Worm (Caenorhabditis elegans) whole organism, L3 larva: ENCODE measurements around the gene bud-13.

Experiments used
- ama-1 ChIP-seq: fragments of 150-350 bp; optimal IDR thresholded peaks from 2 replicates; lab custom pipeline; 2018
- lin-15B ChIP-seq: fragments of 150-350 bp; optimal IDR thresholded peaks from 2 replicates; lab custom pipeline; 2014; ENCODE audit warnings: missing biosample characterization, missing genetic modification characterization
- mdl-1 ChIP-seq: fragments of 150-350 bp; optimal IDR thresholded peaks from 2 replicates; lab custom pipeline; 2014; ENCODE audit warnings: missing biosample characterization, missing genetic modification characterization
- nhr-28 ChIP-seq: fragments of 150-350 bp; optimal IDR thresholded peaks from 2 replicates; lab custom pipeline; 2014; ENCODE audit warnings: missing biosample characterization, missing genetic modification characterization
- pqm-1 ChIP-seq: fragments of 150-350 bp; optimal IDR thresholded peaks from 2 replicates; lab custom pipeline; 2017; ENCODE audit warnings: missing biosample characterization, missing genetic modification characterization, inconsistent platforms
- skn-1 ChIP-seq: fragments of 150-350 bp; optimal IDR thresholded peaks from 2 replicates; lab custom pipeline; 2014; ENCODE audit warnings: missing biosample characterization, missing genetic modification characterization
- ztf-4 ChIP-seq: fragments of 150-350 bp; optimal IDR thresholded peaks from 2 replicates; lab custom pipeline; 2014; ENCODE audit warnings: missing biosample characterization, missing genetic modification characterization

DNA sequence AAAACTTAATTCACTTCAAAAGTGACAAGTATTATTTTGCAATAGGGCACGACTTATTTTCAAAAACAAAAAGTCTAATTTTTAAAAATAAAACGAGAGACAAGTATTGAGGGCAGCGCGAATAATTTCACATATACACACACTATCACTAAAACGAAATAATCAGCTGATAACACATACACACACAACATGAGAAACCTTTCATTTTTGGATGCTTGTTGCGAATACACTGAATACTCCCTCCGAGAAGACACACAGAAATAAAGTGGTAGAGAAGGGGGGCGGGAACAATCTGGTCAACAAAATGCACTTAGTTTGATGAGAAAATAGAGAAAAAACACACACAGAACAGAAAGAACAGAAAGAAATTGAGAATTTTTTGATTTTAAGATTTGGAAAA, 16.9 kb upstream of the bud-13 start:
- TF ChIP-seq skn-1 (tag; lab: Kevin White, UChicago) (no peak), lin-15B (tag; lab: Kevin White, UChicago) (no peak), pqm-1 (tag; lab: Kevin White, UChicago) (peak; percentile 4), nhr-28 (no peak), mdl-1 (tag; lab: Kevin White, UChicago) (no peak), ztf-4 (tag; lab: Kevin White, UChicago) (no peak), ama-1 (lab: Kevin White, UChicago) (no peak)
